Worm (Caenorhabditis elegans) whole organism, dauer: ENCODE data around the gene ZK105.8.
"Not testable (repeated sequence)": the region's sequence is repeated elsewhere in the genome, so short reads cannot be mapped to it uniquely, and the experiment has no call there.

Source experiments
- unc-62 ChIP-seq: sonication (generic microtip); optimal IDR thresholded peaks from 2 replicates; lab custom pipeline; 2017; ENCODE audit warnings: missing biosample characterization, missing genetic modification reagents, missing genetic modification characterization

The ZK105.8 gene

ce11 chrV:7723967-7724544 lies at the start of gene ZK105.8, which contains the start of gene ZK105.6:
ZK105.8 (plus strand) TSS chrV:7724494.
ZK105.6 (minus strand) TSS chrV:7724067.
- no peak for TF ChIP-seq unc-62

- no peak for TF ChIP-seq unc-62
Observed at ce11 chrV:7675904-7676303, 48.4 kb upstream of the ZK105.8 start, which contains the start of gene C12D5.3. C12D5.3 (plus strand) TSS chrV:7676204.

ce11 chrV:7681388-7681787 lies 42.9 kb upstream of the ZK105.8 start, which contains the start of gene cyp-33A1:
cyp-33A1 (minus strand) TSS chrV:7681459.
- TF ChIP-seq unc-62: no peak

ce11 chrV:7683907-7684655 lies 40.2 kb upstream of the ZK105.8 start, which contains the start of gene sre-11:
sre-11 (minus strand) TSS chrV:7683957.
- no peak for TF ChIP-seq unc-62

- no peak for TF ChIP-seq unc-62
Observed at ce11 chrV:7686189-7686588, 38.1 kb upstream of the ZK105.8 start, which contains the start of the genes nhr-94 and nhr-152. nhr-94 (minus strand) TSS chrV:7686335. nhr-152 (plus strand) TSS chrV:7686350.

- TF ChIP-seq unc-62: no peak
Observed at ce11 chrV:7689888-7690287, 34.4 kb upstream of the ZK105.8 start, which contains the start of gene C12D5.9. C12D5.9 (minus strand) TSS chrV:7689988.

- no peak for TF ChIP-seq unc-62
Observed at ce11 chrV:7690637-7691036, 33.7 kb upstream of the ZK105.8 start.

ce11 chrV:7693394-7693793 lies 30.9 kb upstream of the ZK105.8 start, which contains the start of gene C12D5.10:
C12D5.10 (minus strand) TSS chrV:7693494.
- no peak for TF ChIP-seq unc-62

- TF ChIP-seq unc-62: no peak
Observed at ce11 chrV:7696842-7697241, 27.5 kb upstream of the ZK105.8 start, which contains the start of gene ZK105.3. ZK105.3 (plus strand) TSS chrV:7697142.

ce11 chrV:7703536-7703935 lies 20.8 kb upstream of the ZK105.8 start, which contains the start of gene srsx-40:
srsx-40 (minus strand) TSS chrV:7703636.
- TF ChIP-seq unc-62: not testable (repeated sequence)

- TF ChIP-seq unc-62: no peak
Observed at ce11 chrV:7705316-7705715, 19.0 kb upstream of the ZK105.8 start, which contains the start of gene srw-3. srw-3 (plus strand) TSS chrV:7705616.

ce11 chrV:7708525-7708924 lies 15.8 kb upstream of the ZK105.8 start, which contains the start of gene ZK105.11:
ZK105.11 (minus strand) TSS chrV:7708625.
- TF ChIP-seq unc-62: no peak

ce11 chrV:7713072-7713471 lies 11.2 kb upstream of the ZK105.8 start, which contains the start of gene ZK105.13:
ZK105.13 (minus strand) TSS chrV:7713172.
- no peak for TF ChIP-seq unc-62

ce11 chrV:7713691-7714090 lies 10.6 kb upstream of the ZK105.8 start, which contains the start of gene ZK105.1:
ZK105.1 (plus strand) TSS chrV:7713991.
- no peak for TF ChIP-seq unc-62

ce11 chrV:7716034-7716433 lies 8.3 kb upstream of the ZK105.8 start, which contains the start of gene ZK105.12:
ZK105.12 (minus strand) TSS chrV:7716134.
- no peak for TF ChIP-seq unc-62

ce11 chrV:7717629-7718028 lies 6.7 kb upstream of the ZK105.8 start, which contains the start of gene ZK105.5:
ZK105.5 (minus strand) TSS chrV:7717729.
- TF ChIP-seq unc-62: no peak

- no peak for TF ChIP-seq unc-62
Observed at ce11 chrV:7721945-7722344, 2.3 kb upstream of the ZK105.8 start, which contains the start of gene ZK105.14. ZK105.14 (minus strand) TSS chrV:7722045.
